Fruit fly (Drosophila melanogaster): ENCODE data around the gene spag4.

The spag4 gene

dm6 chr2L:11611672-11612071, at the start of gene spag4:
spag4 (minus strand) TSS chr2L:11611772.
- no peak for TF ChIP-seq CG17801 (GFP tag; optimal IDR thresholded peaks at IDR 0.05; ENCODE audit: partially characterized antibody)

dm6 chr2L:11657110-11657509, 45.5 kb upstream of the spag4 start, which contains the start of gene CG43167:
CG43167 (plus strand) TSS chr2L:11657410.
- no peak for TF ChIP-seq CG17801 (GFP tag; optimal IDR thresholded peaks at IDR 0.05; ENCODE audit: partially characterized antibody)

DNA sequence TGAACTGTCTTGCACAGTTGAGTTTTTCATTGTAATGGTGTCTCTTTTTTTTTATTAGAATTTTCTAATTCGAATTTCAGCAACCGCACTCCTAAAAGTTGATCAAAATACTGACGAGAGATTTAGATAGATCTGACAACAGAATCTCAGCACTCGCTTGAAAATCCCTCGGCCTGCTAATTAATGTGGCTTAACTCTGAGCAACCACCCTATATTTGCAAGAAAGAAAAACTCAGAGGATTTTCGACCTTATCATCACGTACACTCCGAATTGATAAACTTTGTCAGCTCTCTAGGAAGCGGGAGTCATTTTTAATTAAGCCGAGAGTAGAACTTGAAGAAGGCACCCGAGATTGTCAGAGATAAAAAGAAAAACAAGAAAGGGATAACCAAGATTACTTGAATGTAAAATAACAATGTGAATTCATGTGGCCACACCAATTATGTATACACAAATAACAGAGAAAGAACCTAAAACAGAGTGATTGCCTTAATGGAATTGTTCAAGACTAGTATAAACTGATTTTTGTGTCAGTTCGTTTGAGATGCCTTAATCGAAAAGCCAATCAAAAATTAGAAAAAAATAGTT, 40.4 kb upstream of the spag4 start, which contains the start of the genes CG12307 and CG4983:
TSS of gene CG12307 (minus strand) at position 101 of the 589 bp plus-strand sequence.
TSS of gene CG4983 (plus strand) at position 539 of the 589 bp plus-strand sequence.
- TF ChIP-seq CG17801 (GFP tag; optimal IDR thresholded peaks at IDR 0.05; ENCODE audit: partially characterized antibody): no peak

dm6 chr2L:11648739-11649138, 37.2 kb upstream of the spag4 start, which contains the start of gene CG6614:
CG6614 (minus strand) TSS chr2L:11648839.
- no peak for TF ChIP-seq CG17801 (GFP tag; optimal IDR thresholded peaks at IDR 0.05; ENCODE audit: partially characterized antibody)

DNA sequence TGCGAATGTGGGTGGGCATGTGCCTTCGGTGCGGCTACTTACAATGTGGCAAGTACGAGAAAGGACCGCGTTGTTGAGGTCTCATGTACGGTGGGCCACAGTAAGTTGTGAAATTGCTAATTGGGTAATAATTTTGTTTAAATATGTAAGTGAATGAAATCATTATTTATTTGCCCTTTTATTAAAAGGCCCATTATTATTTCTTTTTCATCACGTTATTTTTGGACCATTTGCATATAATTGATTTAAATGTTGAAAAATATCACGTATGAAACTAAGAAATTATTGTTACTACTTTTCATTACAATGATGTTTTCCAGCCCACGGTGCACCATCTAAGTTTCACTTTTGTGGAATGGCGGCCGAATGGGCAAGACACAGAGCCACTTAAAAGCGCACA, 16.7 kb upstream of the spag4 start:
- no peak for TF ChIP-seq CG17801 (GFP tag; optimal IDR thresholded peaks at IDR 0.05; ENCODE audit: partially characterized antibody)

DNA sequence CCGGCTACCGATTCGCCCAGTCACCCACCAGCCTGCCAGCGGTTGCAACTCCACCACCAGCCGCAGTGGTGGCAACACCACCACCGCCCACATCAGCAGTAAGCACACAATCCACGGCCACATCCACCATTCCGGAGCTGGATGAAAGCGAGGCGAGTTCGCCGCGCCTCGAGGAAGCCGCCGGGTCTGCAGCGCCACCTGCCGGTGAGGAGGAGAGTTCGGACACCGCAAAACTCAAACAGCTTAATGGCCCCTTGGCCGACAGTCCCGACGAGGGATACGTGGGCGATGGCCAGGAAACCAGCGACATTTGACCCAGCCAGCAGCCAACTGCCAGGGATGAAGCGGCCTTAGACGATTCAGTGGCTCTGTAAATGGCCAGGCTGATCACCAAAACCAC, 12.6 kb upstream of the spag4 start:
- no peak for TF ChIP-seq CG17801 (GFP tag; optimal IDR thresholded peaks at IDR 0.05; ENCODE audit: partially characterized antibody)

DNA sequence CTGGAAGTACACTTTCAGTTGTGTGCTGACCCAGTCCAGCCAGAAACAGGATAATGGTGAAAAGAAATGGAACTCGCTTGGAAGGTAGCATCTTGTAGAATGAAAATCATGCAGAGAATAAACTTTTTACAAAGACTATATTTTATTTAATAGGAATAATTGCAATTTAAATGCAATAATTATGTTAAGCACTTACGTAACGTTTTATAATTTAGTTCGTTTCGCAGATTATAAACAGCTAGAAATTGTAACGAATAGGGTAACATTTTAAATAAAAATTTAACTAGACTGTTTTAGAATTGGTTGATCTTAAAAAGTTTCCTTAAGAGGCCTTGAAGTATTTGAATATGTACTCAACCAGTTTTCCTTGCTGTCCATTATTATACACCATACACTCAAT, 20.0 kb downstream of the spag4 start, which contains the start of gene Acp33A:
TSS of gene Acp33A (minus strand) at position 101 of the 400 bp plus-strand sequence.
- no peak for TF ChIP-seq CG17801 (GFP tag; optimal IDR thresholded peaks at IDR 0.05; ENCODE audit: partially characterized antibody)

DNA sequence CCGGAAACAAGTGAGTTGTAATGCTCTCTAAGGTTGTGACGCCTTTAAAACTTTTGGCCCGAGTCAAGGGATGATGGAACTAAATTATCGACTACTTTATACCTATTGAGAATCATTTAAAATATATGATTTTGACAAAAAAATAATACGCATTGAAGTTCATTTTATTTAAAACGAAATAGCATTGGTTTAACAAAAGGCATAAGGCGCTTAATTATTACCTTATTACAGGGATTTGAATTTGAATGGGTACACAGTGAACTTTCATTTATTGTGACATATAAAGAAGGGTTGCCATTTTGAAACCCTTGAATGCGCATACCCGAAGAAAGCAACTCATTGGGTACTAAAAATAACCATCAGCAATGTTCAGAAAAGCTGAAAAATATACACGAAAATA, 22.5 kb downstream of the spag4 start:
- no peak for TF ChIP-seq CG17801 (GFP tag; optimal IDR thresholded peaks at IDR 0.05; ENCODE audit: partially characterized antibody)

- no peak for TF ChIP-seq CG17801 (GFP tag; optimal IDR thresholded peaks at IDR 0.05; ENCODE audit: partially characterized antibody)
These were observed 24.8 kb downstream of the spag4 start, which contains the start of gene Mst33A for dm6 chr2L:11586733-11587132. Mst33A (minus strand) TSS chr2L:11586833.

dm6 chr2L:11581617-11582254, 29.8 kb downstream of the spag4 start, which contains the start of gene kek2:
kek2 (plus strand) TSS chr2L:11581937.
- TF ChIP-seq CG17801 (GFP tag; optimal IDR thresholded peaks at IDR 0.05; ENCODE audit: partially characterized antibody): no peak

Measured in ovary, adult (tissue).